Fruit fly (Drosophila melanogaster) S2 (cell line): ENCODE data around the gene CG15330.

Source experiments
- CG8478 ChIP-seq: fragments of >200 bp; optimal IDR thresholded peaks from 2 replicates; lab custom pipeline; 2018
- CTCF ChIP-seq, 2 experiments: fragments of >200 bp; optimal IDR thresholded peaks; 2 replicates each; lab custom pipeline; 2018

DNA sequence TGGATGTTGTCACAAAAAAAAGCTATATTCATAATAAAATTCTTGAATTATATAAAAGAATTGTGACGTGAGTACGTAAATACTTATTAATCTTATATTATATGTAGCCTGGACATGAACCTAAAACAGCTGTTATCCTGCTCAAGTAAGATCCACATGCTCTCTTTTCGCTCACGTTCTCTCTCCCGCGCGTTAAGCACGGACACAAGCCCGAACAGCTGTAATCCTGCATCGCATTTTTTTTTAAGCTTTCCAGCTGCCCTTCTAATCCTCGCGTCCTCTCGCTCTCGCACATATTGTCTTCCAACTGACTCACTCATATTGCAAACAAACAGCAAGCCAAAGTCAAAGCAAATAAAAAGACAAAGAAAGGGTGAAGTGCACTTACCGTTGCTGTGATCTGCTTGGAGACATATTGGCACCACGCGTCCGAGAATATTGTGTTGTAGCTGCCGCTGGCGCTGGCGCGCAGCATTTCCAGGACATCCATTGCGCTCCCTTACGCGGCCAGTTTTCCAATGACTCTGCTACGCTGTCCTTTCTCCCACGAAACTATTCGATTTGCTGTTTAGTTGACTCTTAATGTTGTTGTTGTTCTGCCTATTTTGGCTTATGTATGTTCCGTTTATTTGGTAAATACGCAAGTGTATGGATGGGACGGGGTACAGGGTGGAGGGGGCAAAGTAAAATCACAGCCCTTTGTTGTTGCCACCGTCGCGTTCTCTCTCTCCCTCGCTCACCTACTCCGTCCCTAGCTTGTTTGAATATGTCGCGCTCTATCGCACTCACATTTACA lies 11.4 kb downstream of the CG15330 start:
- TF ChIP-seq CG8478 (lab: Kevin White, UChicago) (no peak), CTCF (optimal IDR thresholded peaks at IDR 0.05; lab: Kevin White, UChicago) (no peak)
